Worm (Caenorhabditis elegans) whole organism, L2 larva: Measurements from ENCODE around the gene psd-1.

Experiments used
- mdl-1 ChIP-seq, 2 experiments: fragments of 150-350 bp in 1 of 2; sonication (generic microtip) in 1 of 2; optimal IDR thresholded peaks; 2 replicates each; lab custom pipeline; 2017; ENCODE audit warnings: missing biosample characterization in 2 of 2, missing genetic modification characterization in 2 of 2
- unc-62 ChIP-seq: fragments of 150-350 bp; optimal IDR thresholded peaks from 2 replicates; lab custom pipeline; 2014; ENCODE audit warnings: missing biosample characterization, missing genetic modification reagents, missing genetic modification characterization

- TF ChIP-seq unc-62 (no peak), mdl-1 (tag; optimal IDR thresholded peaks at IDR 0.05; lab: Kevin White, UChicago) (peak in 1 of 2 experiments; percentile 17)
Measured at ce11 chrIII:7299466-7299865, 24.3 kb upstream of the psd-1 start, which contains the start of the genes B0361.14 and B0361.9.
